Fruit fly (Drosophila melanogaster): ENCODE data around the gene eIF4G2.

Gene eIF4G2

dm6 chr3R:23772808-23773207 lies 46.2 kb downstream of the eIF4G2 start, which contains the start of gene tst:
tst (minus strand) TSS chr3R:23772859.
- peak; percentile 77 for TF ChIP-seq topi (GFP tag; optimal IDR thresholded peaks at IDR 0.05)
- peak; percentile 83 for TF ChIP-seq net (GFP tag; optimal IDR thresholded peaks at IDR 0.05)
- TF ChIP-seq dac (GFP tag; optimal IDR thresholded peaks at IDR 0.05) = peak; percentile 77
- peak; percentile 85 for TF ChIP-seq CG4318 (GFP tag; optimal IDR thresholded peaks at IDR 0.05)
- TF ChIP-seq Met (GFP tag; optimal IDR thresholded peaks at IDR 0.05) = no peak
- peak; percentile 92 for TF ChIP-seq OdsH (GFP tag; optimal IDR thresholded peaks at IDR 0.05)
- no peak for TF ChIP-seq ss (GFP tag; optimal IDR thresholded peaks at IDR 0.05)
- peak; percentile 61 for TF ChIP-seq CG1621 (tag; optimal IDR thresholded peaks at IDR 0.05)
- TF ChIP-seq CG10669 (GFP tag; optimal IDR thresholded peaks at IDR 0.05) = peak; percentile 84
- TF ChIP-seq acj6 (GFP tag; optimal IDR thresholded peaks at IDR 0.05) = peak; percentile 90
- TF ChIP-seq Eip75B (GFP tag; optimal IDR thresholded peaks at IDR 0.05) = no peak
- peak; percentile 85 for TF ChIP-seq Sox15 (GFP tag; optimal IDR thresholded peaks at IDR 0.05)
- peak; percentile 93 for TF ChIP-seq CG32006 (GFP tag; optimal IDR thresholded peaks at IDR 0.05)
- TF ChIP-seq fd59A (GFP tag; optimal IDR thresholded peaks at IDR 0.05) = peak; percentile 54
- peak; percentile 96 for TF ChIP-seq CG10631 (GFP tag; optimal IDR thresholded peaks at IDR 0.05)
- peak; percentile 90 for TF ChIP-seq fkh (GFP tag; optimal IDR thresholded peaks at IDR 0.05)
- TF ChIP-seq Eip78C (GFP tag) = peak; percentile 94
- peak; percentile 84 for TF ChIP-seq CG6792 (GFP tag; optimal IDR thresholded peaks at IDR 0.05)
- peak; percentile 87 for TF ChIP-seq achi (GFP tag; optimal IDR thresholded peaks at IDR 0.05)
- peak; percentile 67 for TF ChIP-seq spab (GFP tag; optimal IDR thresholded peaks at IDR 0.05)
- no peak for TF ChIP-seq CG16779 (tag; optimal IDR thresholded peaks at IDR 0.05)
- TF ChIP-seq CG3919 (GFP tag; optimal IDR thresholded peaks at IDR 0.05) = peak; percentile 86
- TF ChIP-seq svp (GFP tag) = no peak
- TF ChIP-seq Ets96B (tag; optimal IDR thresholded peaks at IDR 0.05) = peak; percentile 88
- peak; percentile 77 for TF ChIP-seq Hr39 (GFP tag; optimal IDR thresholded peaks at IDR 0.05)
- TF ChIP-seq CG6808 (GFP tag; optimal IDR thresholded peaks at IDR 0.05) = no peak
- TF ChIP-seq CG11762 (GFP tag; optimal IDR thresholded peaks at IDR 0.05; ENCODE audit: insufficient read depth) = peak; percentile 80
- peak; percentile 85 for TF ChIP-seq dsx (GFP tag; optimal IDR thresholded peaks at IDR 0.05; ENCODE audit: poor library complexity, severe bottlenecking)
- peak; percentile 10 for TF ChIP-seq fd85E (GFP tag; optimal IDR thresholded peaks at IDR 0.05)
- TF ChIP-seq CG31627 (GFP tag; optimal IDR thresholded peaks at IDR 0.05) = peak; percentile 81
- TF ChIP-seq esn (GFP tag; optimal IDR thresholded peaks at IDR 0.05) = peak; percentile 88
- TF ChIP-seq CG7368 (GFP tag; optimal IDR thresholded peaks at IDR 0.05) = peak; percentile 75
- TF ChIP-seq CG8119 (GFP tag; IDR thresholded peaks at IDR 0.05) = peak; percentile 90
- peak; percentile 39 for TF ChIP-seq Eip93F (GFP tag; optimal IDR thresholded peaks at IDR 0.05)
- peak; percentile 84 for TF ChIP-seq Lpt (GFP tag; optimal IDR thresholded peaks at IDR 0.05)
- TF ChIP-seq CG6276 (GFP tag; optimal IDR thresholded peaks at IDR 0.05) = no peak
- peak; percentile 81 for TF ChIP-seq CG8319 (GFP tag; optimal IDR thresholded peaks at IDR 0.05)
- TF ChIP-seq CG15336 (GFP tag; IDR thresholded peaks at IDR 0.05) = peak; percentile 89
- peak; percentile 95 for TF ChIP-seq Gug (GFP tag; IDR thresholded peaks at IDR 0.05)
- peak; percentile 82 for TF ChIP-seq cyc (GFP tag; optimal IDR thresholded peaks at IDR 0.05)
- peak; percentile 93 for TF ChIP-seq CG11294 (GFP tag; IDR thresholded peaks at IDR 0.05)
- peak; percentile 78 for TF ChIP-seq Sox14 (GFP tag; optimal IDR thresholded peaks at IDR 0.05)
- TF ChIP-seq CG6854 (GFP tag; optimal IDR thresholded peaks at IDR 0.05) = peak; percentile 29
- no peak for TF ChIP-seq Smox (GFP tag; optimal IDR thresholded peaks at IDR 0.05)
- peak; percentile 62 for TF ChIP-seq vri (GFP tag; optimal IDR thresholded peaks at IDR 0.05)
- TF ChIP-seq Ets21C (GFP tag; optimal IDR thresholded peaks at IDR 0.05) = no peak
- peak; percentile 81 for TF ChIP-seq pdm3 (GFP tag; optimal IDR thresholded peaks at IDR 0.05)
- no peak for TF ChIP-seq Hr38 (GFP tag; optimal IDR thresholded peaks at IDR 0.05)
- no peak for TF ChIP-seq CG9139 (GFP tag; optimal IDR thresholded peaks at IDR 0.05)
- TF ChIP-seq Sox102F (GFP tag; optimal IDR thresholded peaks at IDR 0.05) = peak; percentile 74
- TF ChIP-seq CG3032 (tag; optimal IDR thresholded peaks at IDR 0.05) = peak; percentile 91
- TF ChIP-seq Blimp-1 (GFP tag; optimal IDR thresholded peaks at IDR 0.05) = peak; percentile 56

Data from whole organism, prepupa.